Worm (Caenorhabditis elegans) whole organism, L4 larva: ENCODE data around the gene ceh-18.

Experiments used
- ceh-32 ChIP-seq: sonication (generic microtip); optimal IDR thresholded peaks from 2 replicates; lab custom pipeline; 2016; ENCODE audit warnings: mild to moderate bottlenecking, missing genetic modification characterization, missing compliant biosample characterization; ENCODE audit not compliant: poor library complexity
- dmd-8 ChIP-seq: fragments of 200-800 bp; sonication (Bioruptor generic); IDR thresholded peaks from 2 replicates; pipeline ENCODE4 v1.3.6; 2022; ENCODE audit warnings: missing genetic modification characterization, missing compliant biosample characterization
- nhr-76 ChIP-seq: fragments of 150-350 bp; optimal IDR thresholded peaks from 2 replicates; lab custom pipeline; 2014; ENCODE audit warnings: missing biosample characterization, missing genetic modification characterization
- set-16 ChIP-seq: fragments of 200-800 bp; sonication (Bioruptor generic); IDR thresholded peaks from 2 replicates; pipeline ENCODE4 v1.3.6; 2022; ENCODE audit warnings: missing genetic modification reagents, missing genetic modification characterization, missing compliant biosample characterization
- zip-2 ChIP-seq: fragments of 150-350 bp; optimal IDR thresholded peaks from 2 replicates; lab custom pipeline; 2014; ENCODE audit warnings: missing biosample characterization, missing genetic modification characterization

DNA sequence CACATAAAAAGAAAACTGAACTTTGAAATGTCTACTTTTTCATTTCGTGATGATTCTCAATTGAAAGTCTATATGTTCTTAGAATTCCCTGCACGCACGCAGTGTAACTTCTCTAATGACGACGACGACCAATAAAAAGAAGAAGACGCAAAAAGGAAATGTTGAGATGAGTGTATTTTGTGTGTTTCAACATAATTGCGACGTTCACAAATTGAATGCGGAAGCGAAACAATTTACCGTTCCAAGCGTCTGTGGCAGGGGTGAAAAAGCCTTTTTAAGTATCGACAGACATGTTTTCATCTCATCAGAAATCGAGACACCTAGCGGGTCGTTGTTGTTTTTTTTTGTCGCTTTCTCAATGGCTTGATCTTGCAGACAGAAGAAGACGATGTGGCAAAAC lies 18.9 kb downstream of the ceh-18 start:
- TF ChIP-seq set-16 (GFP tag; lab: Robert Waterston, UW) = no peak
- TF ChIP-seq ceh-32 (tag; lab: Kevin White, UChicago) = no peak
- no peak for TF ChIP-seq nhr-76 (tag; lab: Kevin White, UChicago)
- TF ChIP-seq zip-2 = no peak
- TF ChIP-seq dmd-8 (GFP tag; lab: Robert Waterston, UW) = no peak
